Fruit fly (Drosophila melanogaster) whole organism, embryonic: ENCODE measurements around the gene CaBP1.

ENCODE experiments used
- ATbp ChIP-seq: fragments of 200-800 bp; sonication (Bioruptor generic); optimal IDR thresholded peaks from 2 replicates; lab custom pipeline; 2017; ENCODE audit warnings: missing biosample characterization, mild to moderate bottlenecking, missing genetic modification characterization, missing genetic modification reagents
- Blimp-1 ChIP-seq: fragments of 200-800 bp; sonication (Bioruptor generic); optimal IDR thresholded peaks from 3 replicates; lab custom pipeline; 2018; ENCODE audit warnings: missing biosample characterization, missing genetic modification characterization, mild to moderate bottlenecking, moderate library complexity, missing genetic modification reagents
- CG10209 ChIP-seq: fragments of 200-800 bp; sonication (Bioruptor generic); optimal IDR thresholded peaks from 3 replicates; lab custom pipeline; 2017; ENCODE audit warnings: missing biosample characterization, mild to moderate bottlenecking, missing genetic modification characterization, missing genetic modification reagents
- CG10267 ChIP-seq: fragments of 200-800 bp; sonication (Bioruptor generic); optimal IDR thresholded peaks from 2 replicates; lab custom pipeline; 2018; ENCODE audit warnings: missing biosample characterization, mild to moderate bottlenecking, missing genetic modification characterization, moderate library complexity
- CG10565 ChIP-seq: fragments of 200-800 bp; sonication (Bioruptor generic); optimal IDR thresholded peaks from 3 replicates; lab custom pipeline; 2016; ENCODE audit warnings: missing biosample characterization, mild to moderate bottlenecking, missing genetic modification characterization
- CG11456 ChIP-seq: fragments of 200-800 bp; sonication (Bioruptor generic); IDR thresholded peaks from 3 replicates; pipeline ENCODE4 v1.3.6; 2022; ENCODE audit warnings: missing biosample characterization, missing genetic modification characterization
- CG12659 ChIP-seq: fragments of 200-800 bp; sonication (Bioruptor generic); optimal IDR thresholded peaks from 3 replicates; lab custom pipeline; 2017; ENCODE audit warnings: mild to moderate bottlenecking, missing biosample characterization, missing genetic modification reagents, missing genetic modification characterization
- CG12744 ChIP-seq: fragments of 200-800 bp; sonication (Bioruptor generic); optimal IDR thresholded peaks from 2 replicates; lab custom pipeline; 2016; ENCODE audit warnings: missing biosample characterization, missing genetic modification characterization
- CG12942 ChIP-seq: fragments of 200-800 bp; sonication (Bioruptor generic); optimal IDR thresholded peaks from 3 replicates; lab custom pipeline; 2016; ENCODE audit warnings: missing biosample characterization, missing genetic modification characterization
- CG13424 ChIP-seq: fragments of 200-800 bp; sonication (Bioruptor generic); optimal IDR thresholded peaks from 2 replicates; lab custom pipeline; 2019; ENCODE audit warnings: missing biosample characterization, mild to moderate bottlenecking, missing genetic modification characterization, moderate library complexity
- CG17612 ChIP-seq: fragments of 200-800 bp; sonication (Bioruptor generic); IDR thresholded peaks from 2 replicates; pipeline ENCODE4 v1.3.6; 2022; ENCODE audit warnings: missing biosample characterization, missing genetic modification characterization
- CG2116 ChIP-seq: fragments of 200-800 bp; sonication (Bioruptor generic); optimal IDR thresholded peaks from 3 replicates; lab custom pipeline; 2018; ENCODE audit warnings: missing biosample characterization, mild to moderate bottlenecking, missing genetic modification characterization
- CG31388 ChIP-seq: fragments of 200-800 bp; sonication (Bioruptor generic); optimal IDR thresholded peaks from 2 replicates; lab custom pipeline; 2016; ENCODE audit warnings: missing biosample characterization, missing genetic modification characterization
- CG32772 ChIP-seq: fragments of 200-800 bp; sonication (Bioruptor generic); IDR thresholded peaks from 2 replicates; pipeline ENCODE4 v1.3.6; 2022; ENCODE audit warnings: missing biosample characterization, missing genetic modification characterization
- CG3281 ChIP-seq: fragments of 200-800 bp; sonication (Bioruptor generic); optimal IDR thresholded peaks from 3 replicates; lab custom pipeline; 2017; ENCODE audit warnings: missing biosample characterization, mild to moderate bottlenecking, missing genetic modification characterization
- CG42726 ChIP-seq: fragments of 200-800 bp; sonication (Bioruptor generic); IDR thresholded peaks from 2 replicates; pipeline ENCODE4 v1.3.6; 2022; ENCODE audit warnings: missing biosample characterization, missing genetic modification characterization; ENCODE audit not compliant: partially characterized antibody
- CG9727 ChIP-seq: fragments of 200-800 bp; sonication (Bioruptor generic); optimal IDR thresholded peaks from 3 replicates; lab custom pipeline; 2017; ENCODE audit warnings: missing biosample characterization, mild to moderate bottlenecking, missing genetic modification characterization
- Dek ChIP-seq: fragments of 200-800 bp; sonication (Bioruptor generic); optimal IDR thresholded peaks from 3 replicates; lab custom pipeline; 2019; ENCODE audit warnings: missing biosample characterization, mild to moderate bottlenecking, missing genetic modification characterization, moderate library complexity
- Dp ChIP-seq: fragments of 200-800 bp; sonication (Bioruptor generic); optimal IDR thresholded peaks from 2 replicates; lab custom pipeline; 2018; ENCODE audit warnings: missing biosample characterization, mild to moderate bottlenecking, missing genetic modification characterization, moderate library complexity
- E2f1 ChIP-seq: fragments of 200-800 bp; sonication (Bioruptor generic); IDR thresholded peaks from 2 replicates; pipeline ENCODE4 v1.3.6; 2022; ENCODE audit warnings: missing biosample characterization, missing genetic modification characterization
- HLH4C ChIP-seq: fragments of 200-800 bp; sonication (Bioruptor generic); IDR thresholded peaks from 3 replicates; pipeline ENCODE4 v1.3.6; 2022; ENCODE audit warnings: missing biosample characterization, missing genetic modification characterization; ENCODE audit not compliant: partially characterized antibody
- Hr51 ChIP-seq, 2 experiments: fragments of 200-800 bp; sonication (Bioruptor generic); optimal IDR thresholded peaks; 2 replicates in 1 of 2; 3 replicates in 1 of 2; lab custom pipeline; 2016 to 2018; ENCODE audit warnings: missing biosample characterization in 2 of 2, missing genetic modification characterization in 2 of 2, mild to moderate bottlenecking in 1 of 2, moderate library complexity in 1 of 2
- Hr78 ChIP-seq, 2 experiments: fragments of 200-800 bp in 1 of 2; fragments of >200 bp in 1 of 2; sonication (Bioruptor generic) in 1 of 2; optimal IDR thresholded peaks; 2 replicates each; lab custom pipeline; 2017 to 2019; ENCODE audit warnings: missing biosample characterization in 2 of 2, missing genetic modification characterization in 2 of 2, mild to moderate bottlenecking in 1 of 2, moderate library complexity in 1 of 2
- Lhr ChIP-seq: fragments of 200-800 bp; sonication (Bioruptor generic); optimal IDR thresholded peaks from 3 replicates; lab custom pipeline; 2017; ENCODE audit warnings: mild to moderate bottlenecking, missing biosample characterization, missing genetic modification reagents, missing genetic modification characterization
- MESR4 ChIP-seq: fragments of 200-800 bp; sonication (Bioruptor generic); optimal IDR thresholded peaks from 2 replicates; lab custom pipeline; 2018; ENCODE audit warnings: missing biosample characterization, mild to moderate bottlenecking, missing genetic modification characterization, moderate library complexity
- Rfx ChIP-seq: fragments of 200-800 bp; sonication (Bioruptor generic); IDR thresholded peaks from 2 replicates; pipeline ENCODE4 v1.3.6; 2022; ENCODE audit warnings: missing biosample characterization, missing genetic modification characterization
- Scr ChIP-seq: fragments of 200-800 bp; sonication (Bioruptor generic); IDR thresholded peaks from 2 replicates; pipeline ENCODE4 v1.3.6; 2022; ENCODE audit warnings: missing biosample characterization, missing genetic modification characterization; ENCODE audit not compliant: partially characterized antibody
- Sry-δ ChIP-seq: fragments of 200-800 bp; sonication (Bioruptor generic); optimal IDR thresholded peaks from 2 replicates; lab custom pipeline; 2016; ENCODE audit warnings: missing biosample characterization, missing genetic modification characterization
- Stat92E ChIP-seq, 3 experiments: fragments of >200 bp in 2 of 3; fragments of 200-800 bp in 1 of 3; sonication (Bioruptor generic) in 1 of 3; optimal IDR thresholded peaks; 2 replicates each; lab custom pipeline; 2017 to 2019; ENCODE audit warnings: missing biosample characterization in 3 of 3, missing genetic modification characterization in 3 of 3, mild to moderate bottlenecking in 1 of 3, moderate library complexity in 1 of 3
- Trl ChIP-seq, 3 experiments: fragments of >200 bp in 2 of 3; fragments of 200-800 bp in 1 of 3; sonication (Bioruptor generic) in 1 of 3; optimal IDR thresholded peaks; 2 replicates in 1 of 3; 3 replicates in 2 of 3; lab custom pipeline; 2016 to 2017; ENCODE audit warnings: missing biosample characterization in 1 of 3, missing genetic modification characterization in 1 of 3
- YL-1 ChIP-seq: fragments of 200-800 bp; sonication (Bioruptor generic); optimal IDR thresholded peaks from 3 replicates; lab custom pipeline; 2017; ENCODE audit warnings: missing biosample characterization, mild to moderate bottlenecking, missing genetic modification characterization
- aop ChIP-seq: fragments of 200-800 bp; sonication (Bioruptor generic); IDR thresholded peaks from 2 replicates; pipeline ENCODE4 v1.3.6; 2022; ENCODE audit warnings: missing biosample characterization, missing genetic modification characterization
- ara ChIP-seq: fragments of 200-800 bp; sonication (Bioruptor generic); IDR thresholded peaks from 2 replicates; pipeline ENCODE4 v1.3.6; 2022; ENCODE audit warnings: missing biosample characterization, missing genetic modification characterization
- bsh ChIP-seq, 2 experiments: fragments of 200-800 bp; sonication (Bioruptor generic); optimal IDR thresholded peaks; 2 replicates each; lab custom pipeline; 2017 to 2018; ENCODE audit warnings: mild to moderate bottlenecking in 2 of 2, missing biosample characterization in 2 of 2, missing genetic modification characterization in 2 of 2, moderate library complexity in 1 of 2
- cg ChIP-seq: fragments of 200-800 bp; sonication (Bioruptor generic); optimal IDR thresholded peaks from 3 replicates; lab custom pipeline; 2019; ENCODE audit warnings: missing biosample characterization, mild to moderate bottlenecking, missing genetic modification characterization, moderate library complexity
- ci ChIP-seq: fragments of 200-800 bp; sonication (Bioruptor generic); IDR thresholded peaks from 3 replicates; pipeline ENCODE4 v1.3.6; 2022; ENCODE audit warnings: missing biosample characterization, missing genetic modification characterization
- ems ChIP-seq: fragments of 200-800 bp; sonication (Bioruptor generic); optimal IDR thresholded peaks from 3 replicates; lab custom pipeline; 2016; ENCODE audit warnings: missing biosample characterization, missing genetic modification characterization
- kni ChIP-seq: fragments of 200-800 bp; sonication (Bioruptor generic); optimal IDR thresholded peaks from 3 replicates; lab custom pipeline; 2017; ENCODE audit warnings: mild to moderate bottlenecking, missing biosample characterization, missing genetic modification reagents, missing genetic modification characterization
- lbe ChIP-seq: fragments of 200-800 bp; sonication (Bioruptor generic); optimal IDR thresholded peaks from 2 replicates; lab custom pipeline; 2016; ENCODE audit warnings: missing biosample characterization, mild to moderate bottlenecking, missing genetic modification characterization
- maf-S ChIP-seq: fragments of 200-800 bp; sonication (Bioruptor generic); optimal IDR thresholded peaks from 2 replicates; lab custom pipeline; 2016; ENCODE audit warnings: missing biosample characterization, missing genetic modification characterization
- peb ChIP-seq: fragments of 200-800 bp; sonication (Bioruptor generic); IDR thresholded peaks from 2 replicates; pipeline ENCODE4 v1.3.6; 2022; ENCODE audit warnings: missing biosample characterization, missing genetic modification characterization
- phol ChIP-seq: fragments of 200-800 bp; sonication (Bioruptor generic); optimal IDR thresholded peaks from 3 replicates; lab custom pipeline; 2018; ENCODE audit warnings: missing biosample characterization, mild to moderate bottlenecking, missing genetic modification characterization, moderate library complexity
- so ChIP-seq: fragments of 200-800 bp; sonication (Bioruptor generic); IDR thresholded peaks from 3 replicates; pipeline ENCODE4 v1.3.6; 2022; ENCODE audit warnings: missing biosample characterization, missing genetic modification characterization
- sob ChIP-seq: fragments of 200-800 bp; sonication (Bioruptor generic); IDR thresholded peaks from 2 replicates; pipeline ENCODE4 v1.3.6; 2022; ENCODE audit warnings: missing biosample characterization, missing genetic modification characterization
- ssp ChIP-seq: fragments of 200-800 bp; sonication (Bioruptor generic); IDR thresholded peaks from 2 replicates; pipeline ENCODE4 v1.3.6; 2022; ENCODE audit warnings: missing biosample characterization, missing genetic modification characterization
- stwl ChIP-seq: fragments of 200-800 bp; sonication (Bioruptor generic); optimal IDR thresholded peaks from 3 replicates; lab custom pipeline; 2018; ENCODE audit warnings: missing biosample characterization, mild to moderate bottlenecking, missing genetic modification characterization, moderate library complexity

The CaBP1 gene

DNA sequence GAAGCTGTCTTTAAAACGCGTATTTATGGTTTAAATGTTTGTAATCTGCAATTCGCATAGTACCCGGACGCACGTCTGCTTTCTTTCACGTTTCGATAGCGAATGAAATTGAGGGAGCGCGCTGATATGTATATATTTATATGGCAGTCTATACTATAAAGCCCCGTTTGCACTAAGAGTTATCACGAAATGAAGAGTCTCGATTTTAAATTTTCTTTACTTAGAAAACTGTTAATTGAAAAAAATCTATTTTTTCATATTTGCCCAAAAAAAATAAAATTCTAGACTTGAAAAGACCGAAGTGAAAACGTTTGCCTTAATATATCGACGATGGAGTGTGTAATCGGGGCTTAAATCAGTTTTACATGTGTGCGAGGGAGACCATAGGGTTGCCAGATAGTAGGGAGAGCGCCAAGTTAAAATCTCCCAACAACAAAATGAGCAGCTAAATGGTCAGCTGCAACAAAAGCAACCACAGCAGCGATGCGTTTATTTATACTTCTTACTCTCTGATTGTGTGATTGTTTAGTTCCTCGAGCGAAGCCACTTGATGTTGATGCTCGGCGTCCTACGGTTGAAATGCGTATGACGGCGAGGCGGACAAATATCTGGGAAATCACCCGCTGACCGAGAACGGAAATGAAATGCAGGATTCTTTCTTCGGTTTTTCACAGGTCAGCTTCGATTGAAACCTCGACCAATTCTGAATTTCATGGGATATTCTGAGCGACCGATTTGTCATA is 30.8 kb downstream of the CaBP1 start, which contains the start of gene cact (continued):
- peak; percentile 74 for TF ChIP-seq peb (GFP tag; lab: Robert Waterston, UW)
- TF ChIP-seq CG9727 (GFP tag; lab: Kevin White, UChicago) = peak; percentile 95
- TF ChIP-seq CG42726 (GFP tag; lab: Robert Waterston, UW) = peak; percentile 45; the same call in 1 of the 2 replicates
- peak; percentile 29 for TF ChIP-seq MESR4
- TF ChIP-seq CG2116 (GFP tag; lab: Kevin White, UChicago) = peak; percentile 84
- peak; percentile 92 for TF ChIP-seq Dek (tag; lab: Kevin White, UChicago)
- TF ChIP-seq CG12659 (GFP tag; lab: Kevin White, UChicago) = peak; percentile 95
- peak; percentile 91 for TF ChIP-seq CG10209 (GFP tag; lab: Kevin White, UChicago)
- TF ChIP-seq CG32772 = peak; percentile 89
- TF ChIP-seq CG17612 (GFP tag; lab: Robert Waterston, UW) = peak; percentile 58; the same call in 1 of the 2 replicates
- peak; percentile 87 for TF ChIP-seq Lhr
- TF ChIP-seq Trl (optimal IDR thresholded peaks at IDR 0.05; lab: Kevin White, UChicago) = peak; percentile 79 to 84
- peak; percentile 97 for TF ChIP-seq Trl (GFP tag; optimal IDR thresholded peaks at IDR 0.05; lab: Kevin White, UChicago)
- peak; percentile 41 to 94 for TF ChIP-seq bsh (GFP tag; optimal IDR thresholded peaks at IDR 0.05; lab: Kevin White, UChicago)
- TF ChIP-seq lbe (GFP tag; lab: Kevin White, UChicago) = peak; percentile 94
- TF ChIP-seq maf-S (GFP tag; lab: Kevin White, UChicago) = peak; percentile 90
- TF ChIP-seq kni (GFP tag; lab: Kevin White, UChicago) = peak; percentile 45
- peak; percentile 92 for TF ChIP-seq CG13424 (tag; lab: Kevin White, UChicago)
- TF ChIP-seq sob (GFP tag; lab: Robert Waterston, UW) = peak; percentile 93

DNA sequence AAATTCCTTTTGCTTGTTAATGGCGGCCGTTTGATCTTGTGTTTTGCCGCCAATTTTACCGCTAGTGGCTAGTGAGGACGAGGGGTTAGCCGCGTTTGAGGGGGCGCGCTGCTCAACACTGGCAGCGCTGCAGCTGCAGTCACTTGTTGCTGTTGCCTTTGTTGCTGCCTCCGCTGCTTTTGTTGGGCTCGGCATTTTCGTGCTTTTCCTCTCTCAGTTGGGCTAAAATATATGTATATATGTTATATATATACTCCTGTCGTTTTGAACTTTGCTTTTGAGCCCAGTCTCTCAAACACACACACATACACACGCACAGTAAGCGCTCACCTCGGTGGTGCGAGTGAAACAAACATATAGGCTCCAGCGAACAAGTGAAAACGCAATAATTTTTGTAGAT is 31.7 kb downstream of the CaBP1 start:
- TF ChIP-seq CG10565 (no peak), YL-1 (GFP tag; lab: Kevin White, UChicago) (peak; percentile 33), phol (tag; lab: Kevin White, UChicago) (peak; percentile 11), ara (peak; percentile 54), Sry-δ (no peak), ci (peak; percentile 72; the same call in 2 of the 3 replicates), CG12744 (GFP tag; lab: Kevin White, UChicago) (no peak), CG3281 (no peak), stwl (tag; lab: Kevin White, UChicago) (no peak), Rfx (GFP tag; lab: Robert Waterston, UW) (0 out of 2 replicates have a peak, but pooled peaks have one; percentile 27), CG12942 (no peak), ATbp (peak; percentile 5), Hr78 (GFP tag; optimal IDR thresholded peaks at IDR 0.05; lab: Kevin White, UChicago) (no peak), aop (GFP tag; lab: Robert Waterston, UW) (no peak), ssp (no peak), CG10267 (tag; lab: Kevin White, UChicago) (peak; percentile 83), Scr (no peak), CG11456 (GFP tag; lab: Robert Waterston, UW) (no peak), cg (GFP tag; lab: Kevin White, UChicago) (peak; percentile 83), ems (GFP tag; lab: Kevin White, UChicago) (no peak), Stat92E (GFP tag; optimal IDR thresholded peaks at IDR 0.05; lab: Kevin White, UChicago) (no peak), Dp (GFP tag; lab: Kevin White, UChicago) (peak; percentile 25), CG31388 (no peak), lbe (GFP tag; lab: Kevin White, UChicago) (peak; percentile 59), so (GFP tag; lab: Robert Waterston, UW) (0 out of 3 replicates have a peak, but pooled peaks have one; percentile 25), Hr51 (GFP tag; optimal IDR thresholded peaks at IDR 0.05; lab: Kevin White, UChicago) (no peak), Blimp-1 (GFP tag; lab: Kevin White, UChicago) (peak; percentile 10), HLH4C (no peak), E2f1 (GFP tag; lab: Robert Waterston, UW) (peak; percentile 63; the same call in 1 of the 2 replicates)
